Worm (Caenorhabditis elegans): ENCODE data around the gene W06G6.2.

- TF ChIP-seq flt-1 (GFP tag; IDR thresholded peaks at IDR 0.05) (no peak), pes-1 (GFP tag; IDR thresholded peaks at IDR 0.05) (no peak), F13C5.2 (tag; optimal IDR thresholded peaks at IDR 0.05) (no peak), ceh-13 (GFP tag; optimal IDR thresholded peaks at IDR 0.05) (no peak), sea-1 (GFP tag; conservative IDR thresholded peaks at IDR 0.05) (no peak), tbx-37 (GFP tag; conservative IDR thresholded peaks at IDR 0.05) (no peak), hnd-1 (tag; optimal IDR thresholded peaks at IDR 0.05) (no peak), ama-1 (optimal IDR thresholded peaks at IDR 0.05) (no peak), scrt-1 (GFP tag; IDR thresholded peaks at IDR 0.05) (no peak), hmbx-1 (tag; optimal IDR thresholded peaks at IDR 0.05) (no peak), ceh-36 (tag; optimal IDR thresholded peaks at IDR 0.05) (no peak), aly-1 (tag; optimal IDR thresholded peaks at IDR 0.05) (no peak), tbx-11 (GFP tag; IDR thresholded peaks at IDR 0.05) (no peak), tra-4 (tag; optimal IDR thresholded peaks at IDR 0.05) (no peak)
Observed at ce11 chrV:16608478-16608877, 20.6 kb upstream of the W06G6.2 start.

Data from whole organism, early embryonic.